Fruit fly (Drosophila melanogaster): ENCODE data around the gene Grik.

DNA sequence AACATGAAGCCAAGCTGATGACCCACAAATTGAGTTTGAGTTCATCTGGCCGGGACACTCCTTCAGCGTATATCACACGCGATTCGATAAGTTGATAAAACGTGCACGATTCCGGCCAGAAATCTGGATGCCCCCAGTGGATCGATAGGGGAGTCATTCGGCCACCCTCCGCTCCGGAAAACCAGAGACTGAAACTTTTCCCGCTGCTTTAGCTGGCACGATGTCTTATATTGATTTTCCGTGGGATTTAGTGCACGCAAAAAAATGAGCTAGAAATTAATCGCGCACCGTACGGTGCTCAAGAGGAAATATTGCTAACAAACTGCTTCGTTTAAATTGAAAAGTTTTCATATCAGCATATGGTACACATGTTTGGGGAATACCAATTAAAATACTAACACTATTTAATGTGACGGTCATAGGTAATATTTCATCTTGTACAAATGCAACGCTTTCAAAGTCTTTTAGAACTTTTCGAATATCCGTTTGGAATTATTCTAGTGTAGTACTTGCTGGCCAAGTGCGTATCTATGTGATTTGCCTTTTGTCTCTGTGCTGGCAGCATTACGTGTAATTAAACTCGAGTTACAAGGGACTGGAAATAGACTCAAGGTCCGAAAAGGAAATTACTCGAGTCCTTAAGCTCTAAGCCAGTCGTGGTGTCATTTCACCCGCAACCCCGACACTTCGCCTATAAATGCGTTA, 54.3 kb downstream of the Grik start:
- TF ChIP-seq CG12768 (GFP tag; optimal IDR thresholded peaks at IDR 0.05) (no peak), pad (GFP tag; optimal IDR thresholded peaks at IDR 0.05) (no peak)
